Worm (Caenorhabditis elegans): ENCODE data around the gene srtx-1.
A peak's percentile ranks its signal among the peaks of the same experiment; 100 is the strongest.

srtx-1 gene

DNA sequence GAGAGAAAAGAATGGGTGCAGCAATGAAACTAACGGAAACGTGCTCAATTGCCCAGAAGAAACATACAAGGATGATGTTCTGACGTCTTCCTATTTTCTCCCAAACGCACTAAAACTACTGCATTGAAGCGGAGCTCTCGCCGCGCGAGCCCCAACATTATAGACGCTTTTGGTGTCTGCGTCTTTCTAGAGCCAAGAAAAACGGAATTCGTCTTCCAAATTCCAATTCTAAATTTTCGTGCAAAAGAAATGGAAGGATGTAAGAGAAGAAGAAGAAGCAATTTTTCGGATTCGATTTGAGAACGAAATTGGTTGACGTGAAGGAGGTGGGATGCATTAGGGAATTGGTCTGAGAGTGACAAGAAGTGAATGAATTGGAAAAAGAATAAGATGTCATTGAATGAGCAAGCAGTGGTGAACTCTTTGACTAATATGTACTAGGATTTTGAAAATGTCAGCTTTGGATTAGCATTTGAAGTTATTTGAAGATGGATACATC, 32.7 kb downstream of the srtx-1 start:
- TF ChIP-seq isw-1 (GFP tag; IDR thresholded peaks at IDR 0.05) (0 out of 2 replicates have a peak, but pooled peaks have one; percentile 7), lin-14 (GFP tag; optimal IDR thresholded peaks at IDR 0.05) (peak; percentile 74), fkh-10 (GFP tag; optimal IDR thresholded peaks at IDR 0.05) (peak; percentile 16), swsn-7 (tag; optimal IDR thresholded peaks at IDR 0.05) (no peak), ceh-82 (tag; optimal IDR thresholded peaks at IDR 0.05) (peak in 1 of 3 experiments; percentile 36), ceh-8 (GFP tag; optimal IDR thresholded peaks at IDR 0.05) (peak; percentile 28), ceh-88 (GFP tag; IDR thresholded peaks at IDR 0.05) (no peak), ceh-63 (GFP tag; optimal IDR thresholded peaks at IDR 0.05) (no peak), fkh-8 (tag; optimal IDR thresholded peaks at IDR 0.05) (peak; percentile 17)

DNA sequence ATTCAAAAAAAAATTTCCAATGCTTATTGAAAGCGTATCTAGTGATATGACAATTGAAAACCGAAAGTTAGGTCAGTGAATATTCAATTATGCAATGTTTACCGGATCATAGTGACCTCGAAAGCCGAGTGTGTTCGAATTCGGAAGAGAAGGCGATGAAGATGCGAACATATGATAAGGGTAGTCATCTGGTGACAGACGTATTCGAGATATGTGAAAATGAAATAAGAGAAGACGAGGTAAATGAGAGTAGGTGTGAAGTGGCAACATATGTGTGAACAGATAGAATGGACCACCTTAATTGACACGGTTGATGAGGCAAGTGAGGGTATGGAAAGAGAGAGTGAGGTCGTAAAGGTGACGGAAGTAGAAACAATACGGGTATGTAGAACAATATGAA, 33.9 kb downstream of the srtx-1 start:
- no peak for TF ChIP-seq C04F5.9 (tag; optimal IDR thresholded peaks at IDR 0.05)
- TF ChIP-seq blmp-1 (tag; optimal IDR thresholded peaks at IDR 0.05): peak; percentile 60

DNA sequence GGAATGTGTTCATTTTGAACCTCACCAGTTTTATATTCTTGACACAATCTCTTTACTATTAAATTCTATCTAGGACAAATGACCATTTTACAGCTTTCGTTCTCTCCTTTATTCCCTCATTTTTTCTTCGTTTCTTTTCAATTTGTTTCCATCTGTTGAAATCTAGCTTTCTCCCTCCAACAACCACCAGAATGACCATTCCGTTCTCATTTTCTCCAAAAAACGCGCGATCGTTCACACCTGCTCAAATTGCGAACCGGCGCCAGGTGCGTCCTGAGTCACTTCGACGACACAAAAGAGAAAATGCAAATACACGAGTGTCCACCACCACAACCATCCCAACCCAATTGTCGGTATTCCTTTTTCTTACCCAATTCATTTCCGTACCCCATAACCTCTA, 35.2 kb downstream of the srtx-1 start, which contains the start of gene F13B6.1:
F13B6.1 (plus strand) TSS at position 301 of the 400 bp plus-strand sequence.
- TF ChIP-seq egl-13 (tag; optimal IDR thresholded peaks at IDR 0.05) (no peak), nhr-85 (tag) (no peak), Y116A8C.19 (tag; optimal IDR thresholded peaks at IDR 0.05; ENCODE audit: borderline replicate concordance) (no peak), nhr-71 (tag; optimal IDR thresholded peaks at IDR 0.05) (no peak), mab-9 (GFP tag; IDR thresholded peaks at IDR 0.05) (no peak), grh-1 (GFP tag; IDR thresholded peaks at IDR 0.05) (no peak)

DNA sequence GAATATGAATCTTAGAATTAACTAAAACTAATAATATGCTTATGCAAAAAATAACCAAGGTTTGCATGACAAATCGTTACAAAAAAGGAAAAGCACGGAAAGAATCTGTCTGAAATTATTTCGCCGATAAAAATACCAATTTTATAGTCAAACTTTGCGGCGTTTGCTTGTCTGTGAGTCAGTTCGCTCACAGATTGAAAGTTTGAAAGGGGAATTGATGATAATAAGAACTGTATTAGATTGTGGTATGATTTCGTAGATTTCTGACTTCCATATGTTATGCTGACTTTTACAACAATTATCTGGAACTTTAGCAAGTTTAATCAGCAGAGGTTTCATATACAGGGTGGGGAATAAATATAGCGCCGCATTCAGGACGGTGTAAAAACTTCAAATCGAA, 39.2 kb downstream of the srtx-1 start, which contains the start of gene F13B6.2:
F13B6.2 (minus strand) TSS at position 101 of the 400 bp plus-strand sequence.
- TF ChIP-seq nhr-237 (tag; optimal IDR thresholded peaks at IDR 0.05): no peak
- TF ChIP-seq nhr-12 (tag; optimal IDR thresholded peaks at IDR 0.05): no peak
- no peak for TF ChIP-seq mab-9 (GFP tag; IDR thresholded peaks at IDR 0.05)
- no peak for TF ChIP-seq ceh-82 (tag; optimal IDR thresholded peaks at IDR 0.05)
- no peak for TF ChIP-seq ceh-88 (GFP tag; IDR thresholded peaks at IDR 0.05)
- TF ChIP-seq lin-39 (tag; optimal IDR thresholded peaks at IDR 0.05): no peak
- TF ChIP-seq lir-3 (tag; optimal IDR thresholded peaks at IDR 0.05; ENCODE audit: poor library complexity): no peak
- no peak for TF ChIP-seq hlh-4 (tag; optimal IDR thresholded peaks at IDR 0.05)
- TF ChIP-seq ztf-4 (tag; optimal IDR thresholded peaks at IDR 0.05): no peak
- no peak for TF ChIP-seq C16A3.4 (tag; optimal IDR thresholded peaks at IDR 0.05)
- TF ChIP-seq efl-1 (optimal IDR thresholded peaks at IDR 0.05): no peak
- no peak for TF ChIP-seq efl-1 (GFP tag; optimal IDR thresholded peaks at IDR 0.05 in 1 of 2)
- TF ChIP-seq egl-27 (tag; optimal IDR thresholded peaks at IDR 0.05): no peak
- no peak for TF ChIP-seq nhr-11 (tag; optimal IDR thresholded peaks at IDR 0.05)

DNA sequence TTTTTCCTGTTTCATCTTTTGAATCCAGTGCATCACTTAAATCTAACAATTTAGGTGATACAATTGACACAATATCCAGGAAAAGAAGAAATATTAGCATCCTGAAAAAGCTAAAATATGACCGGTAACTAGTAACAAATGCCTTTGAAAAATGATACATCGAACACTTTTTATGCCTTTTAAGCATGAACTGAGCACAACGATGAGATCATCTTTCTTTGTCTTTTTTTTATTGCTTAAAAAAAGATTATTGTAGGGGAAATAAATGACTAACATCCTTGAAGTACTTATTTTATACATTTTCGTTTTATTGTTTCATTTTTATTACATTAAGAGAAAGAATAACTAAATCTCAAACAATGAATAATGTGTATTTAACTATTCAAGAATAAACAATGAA, 44.8 kb downstream of the srtx-1 start, which contains the start of gene F13B6.3:
F13B6.3 (minus strand) TSS at position 101 of the 400 bp plus-strand sequence.
- TF ChIP-seq aly-2 (tag; optimal IDR thresholded peaks at IDR 0.05) (no peak), mef-2 (tag; optimal IDR thresholded peaks at IDR 0.05) (no peak), C04F5.9 (tag; optimal IDR thresholded peaks at IDR 0.05) (no peak), ceh-90 (tag; optimal IDR thresholded peaks at IDR 0.05) (no peak), nhr-237 (tag; optimal IDR thresholded peaks at IDR 0.05) (no peak)

DNA sequence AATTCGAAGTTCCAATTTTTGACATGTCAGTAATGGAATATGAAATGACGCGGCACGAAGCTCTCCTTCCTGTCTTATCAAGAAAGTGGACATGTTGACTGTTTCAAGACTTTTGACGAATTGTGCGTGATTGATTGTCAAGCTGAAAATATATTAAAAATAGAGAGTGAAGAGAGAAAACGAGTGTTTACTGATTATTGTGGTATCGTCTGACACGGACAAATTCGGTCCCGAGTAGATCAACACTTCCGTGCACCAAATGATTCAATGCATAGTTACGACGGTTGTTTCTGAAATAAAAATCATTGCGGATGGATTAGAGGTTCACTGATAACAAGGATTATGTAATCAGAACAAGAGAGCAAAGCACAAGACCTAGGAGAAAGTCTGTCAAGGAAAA, 46.2 kb downstream of the srtx-1 start:
- TF ChIP-seq jun-1 (tag; optimal IDR thresholded peaks at IDR 0.05): peak; percentile 55
- no peak for TF ChIP-seq efl-1 (optimal IDR thresholded peaks at IDR 0.05)
- TF ChIP-seq efl-1 (GFP tag; optimal IDR thresholded peaks at IDR 0.05 in 1 of 2): peak in 1 of 2 experiments; percentile 33
- TF ChIP-seq elt-2 (tag; optimal IDR thresholded peaks at IDR 0.05): peak; percentile 46
- TF ChIP-seq blmp-1 (tag; optimal IDR thresholded peaks at IDR 0.05): no peak

Data from whole organism, L1 larva.